Worm (Caenorhabditis elegans): ENCODE measurements around the gene Y75B7B.2.

Y75B7B.2 gene

DNA sequence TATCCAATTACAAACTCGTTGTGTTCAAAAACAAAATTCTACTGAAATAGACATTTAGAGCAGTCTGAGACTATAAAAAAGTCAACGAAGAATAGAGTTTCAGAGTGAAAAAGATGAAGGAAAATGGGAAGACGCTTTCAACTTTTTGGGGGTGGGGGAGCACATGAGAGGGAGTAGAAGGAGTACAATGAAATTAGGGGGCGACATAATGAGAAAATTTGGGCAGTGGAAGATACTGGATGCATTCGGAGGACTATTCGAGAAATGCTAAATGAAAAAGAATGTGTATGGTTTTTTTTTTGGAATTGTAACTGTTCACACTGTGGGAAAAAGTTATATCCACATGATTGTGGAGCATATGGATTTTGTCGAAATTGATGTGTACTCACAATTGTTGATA is 37.5 kb upstream of the Y75B7B.2 start:
- TF ChIP-seq lir-3 (tag; optimal IDR thresholded peaks at IDR 0.05; ENCODE audit: poor library complexity) (no peak), lin-15B (tag; optimal IDR thresholded peaks at IDR 0.05) (no peak), hlh-17 (GFP tag; optimal IDR thresholded peaks at IDR 0.05; ENCODE audit: borderline replicate concordance) (no peak), ztf-11 (tag; optimal IDR thresholded peaks at IDR 0.05) (no peak), nhr-47 (tag; optimal IDR thresholded peaks at IDR 0.05) (no peak), unc-98 (GFP tag; IDR thresholded peaks at IDR 0.05) (no peak), aha-1 (tag; optimal IDR thresholded peaks at IDR 0.05) (no peak), fkh-10 (GFP tag; optimal IDR thresholded peaks at IDR 0.05) (no peak), ets-5 (GFP tag; IDR thresholded peaks at IDR 0.05) (no peak), nhr-77 (tag; optimal IDR thresholded peaks at IDR 0.05) (no peak), mep-1 (tag; optimal IDR thresholded peaks at IDR 0.05) (no peak), tbx-2 (tag; optimal IDR thresholded peaks at IDR 0.05) (no peak), C04F5.9 (tag; optimal IDR thresholded peaks at IDR 0.05) (no peak), nhr-84 (tag; optimal IDR thresholded peaks at IDR 0.05) (no peak), irx-1 (tag; optimal IDR thresholded peaks at IDR 0.05) (no peak), nhr-19 (GFP tag; conservative IDR thresholded peaks at IDR 0.05) (no peak)

DNA sequence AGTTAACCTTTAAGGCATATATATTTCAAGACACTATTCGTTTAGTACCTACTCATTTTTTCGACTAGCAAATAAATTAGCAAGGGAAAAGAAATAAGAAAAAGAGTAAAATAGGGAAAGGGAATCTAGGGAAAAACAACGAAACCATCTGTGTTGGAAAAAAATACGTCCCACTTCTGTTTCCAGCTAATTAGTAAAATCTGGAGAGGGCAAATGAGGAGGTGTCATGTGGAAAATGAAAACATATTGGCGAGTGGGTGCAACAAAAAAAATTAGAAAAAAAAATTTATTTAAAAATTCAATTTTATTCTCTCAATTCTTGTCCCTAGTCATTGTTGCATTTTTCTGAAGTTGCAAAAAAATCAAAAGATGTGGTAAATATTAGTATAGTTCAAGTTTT is 31.9 kb upstream of the Y75B7B.2 start:
- no peak for TF ChIP-seq rnt-1 (tag; optimal IDR thresholded peaks at IDR 0.05)
- no peak for TF ChIP-seq irx-1 (tag; optimal IDR thresholded peaks at IDR 0.05)
- peak; percentile 96 for TF ChIP-seq dsc-1 (tag; optimal IDR thresholded peaks at IDR 0.05)
- TF ChIP-seq fkh-4 (tag; optimal IDR thresholded peaks at IDR 0.05; ENCODE audit: borderline replicate concordance): peak; percentile 81

DNA sequence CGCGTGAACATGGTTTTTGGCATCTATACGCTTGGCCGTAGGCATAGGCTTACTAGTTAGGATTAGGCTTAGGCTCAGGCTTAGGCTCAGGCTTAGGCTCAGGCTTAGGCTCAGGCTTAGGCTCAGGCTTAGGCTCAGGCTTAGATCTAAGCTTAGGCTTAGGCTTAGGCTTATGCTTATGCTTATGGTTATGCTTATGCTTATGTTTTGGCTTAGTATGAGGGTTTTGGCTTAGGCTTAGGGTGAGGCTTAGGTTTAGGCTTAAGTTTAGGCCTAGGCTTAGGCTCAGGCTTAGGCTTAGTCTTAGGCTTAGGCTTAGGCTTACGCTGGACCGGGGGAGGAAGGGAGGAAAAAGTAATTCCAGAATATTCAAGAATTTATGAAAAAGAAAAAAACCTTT is 30.0 kb upstream of the Y75B7B.2 start:
- TF ChIP-seq elt-2 (tag; optimal IDR thresholded peaks at IDR 0.05) (no peak), egl-27 (tag; optimal IDR thresholded peaks at IDR 0.05) (no peak), jun-1 (tag; optimal IDR thresholded peaks at IDR 0.05) (no peak), hpl-2 (GFP tag; optimal IDR thresholded peaks at IDR 0.05) (no peak), F16B12.6 (tag; optimal IDR thresholded peaks at IDR 0.05) (no peak), sptf-1 (tag; optimal IDR thresholded peaks at IDR 0.05) (no peak), dsc-1 (tag; optimal IDR thresholded peaks at IDR 0.05) (no peak), nhr-11 (tag; optimal IDR thresholded peaks at IDR 0.05) (no peak), unc-86 (tag; optimal IDR thresholded peaks at IDR 0.05) (no peak), efl-3 (GFP tag; optimal IDR thresholded peaks at IDR 0.05) (no peak), nhr-90 (tag; optimal IDR thresholded peaks at IDR 0.05; ENCODE audit: poor library complexity) (no peak)

DNA sequence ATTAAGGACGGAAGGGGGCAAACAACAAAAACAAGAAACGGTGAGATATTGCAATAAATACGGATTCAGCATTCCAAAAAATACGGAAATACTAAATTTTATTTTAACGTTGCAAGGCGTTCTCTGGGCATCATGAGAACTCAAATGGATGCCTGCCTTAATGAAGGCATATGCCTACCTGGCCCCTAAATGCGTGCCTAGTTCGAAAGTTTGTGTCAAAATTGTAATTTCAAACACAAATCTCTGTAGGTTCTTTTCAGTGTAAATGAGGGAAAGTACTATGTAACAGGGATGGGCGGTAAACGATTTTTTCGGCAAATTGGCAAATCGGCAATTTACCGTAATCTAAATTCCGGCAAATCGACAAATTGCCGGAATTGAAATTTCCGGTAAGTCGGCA is 26.3 kb upstream of the Y75B7B.2 start:
- no peak for TF ChIP-seq jun-1 (tag; optimal IDR thresholded peaks at IDR 0.05)
- TF ChIP-seq unc-98 (GFP tag; IDR thresholded peaks at IDR 0.05): no peak
- no peak for TF ChIP-seq fos-1 (tag; optimal IDR thresholded peaks at IDR 0.05)
- TF ChIP-seq sptf-1 (tag; optimal IDR thresholded peaks at IDR 0.05): no peak
- no peak for TF ChIP-seq sox-4 (tag; optimal IDR thresholded peaks at IDR 0.05)
- no peak for TF ChIP-seq nhr-237 (tag; optimal IDR thresholded peaks at IDR 0.05)
- no peak for TF ChIP-seq nhr-77 (tag; optimal IDR thresholded peaks at IDR 0.05)
- TF ChIP-seq lin-15B (tag; optimal IDR thresholded peaks at IDR 0.05): no peak
- TF ChIP-seq ama-1 (optimal IDR thresholded peaks at IDR 0.05): no peak
- TF ChIP-seq grh-1 (GFP tag; IDR thresholded peaks at IDR 0.05): no peak
- TF ChIP-seq zag-1 (tag; optimal IDR thresholded peaks at IDR 0.05): no peak
- no peak for TF ChIP-seq alr-1 (tag; optimal IDR thresholded peaks at IDR 0.05; ENCODE audit: borderline replicate concordance)
- no peak for TF ChIP-seq nhr-84 (tag; optimal IDR thresholded peaks at IDR 0.05)
- no peak for TF ChIP-seq rnt-1 (tag; optimal IDR thresholded peaks at IDR 0.05)
- TF ChIP-seq tlp-1 (tag; optimal IDR thresholded peaks at IDR 0.05): no peak
- TF ChIP-seq efl-1 (optimal IDR thresholded peaks at IDR 0.05): no peak
- TF ChIP-seq efl-1 (GFP tag; optimal IDR thresholded peaks at IDR 0.05 in 1 of 2): no peak
- TF ChIP-seq ztf-4 (tag; optimal IDR thresholded peaks at IDR 0.05): no peak
- no peak for TF ChIP-seq C16A3.4 (tag; optimal IDR thresholded peaks at IDR 0.05)
- no peak for TF ChIP-seq swsn-7 (tag; optimal IDR thresholded peaks at IDR 0.05)

Measured in whole organism, L1 larva.